Fruit fly (Drosophila melanogaster) whole organism, prepupa: ENCODE data around the gene CheA75a.

Experiments used
- Blimp-1 ChIP-seq: fragments of 200-800 bp; sonication (Bioruptor generic); optimal IDR thresholded peaks from 3 replicates; lab custom pipeline; 2017; ENCODE audit warnings: missing biosample characterization, missing genetic modification characterization, mild to moderate bottlenecking, moderate library complexity, missing genetic modification reagents
- CG10631 ChIP-seq: fragments of 200-800 bp; sonication (Bioruptor generic); optimal IDR thresholded peaks from 2 replicates; lab custom pipeline; 2016; ENCODE audit warnings: missing biosample characterization, missing genetic modification characterization
- CG8319 ChIP-seq: fragments of 200-800 bp; sonication (Bioruptor generic); optimal IDR thresholded peaks from 3 replicates; lab custom pipeline; 2016; ENCODE audit warnings: missing biosample characterization, missing genetic modification characterization
- Eip93F ChIP-seq: fragments of 200-800 bp; sonication (Bioruptor generic); optimal IDR thresholded peaks from 2 replicates; lab custom pipeline; 2016; ENCODE audit warnings: missing biosample characterization, mild to moderate bottlenecking, missing genetic modification characterization
- Lpt ChIP-seq: fragments of 200-800 bp; sonication (Bioruptor generic); optimal IDR thresholded peaks from 3 replicates; lab custom pipeline; 2016; ENCODE audit warnings: missing biosample characterization, missing genetic modification characterization
- Sox14 ChIP-seq: fragments of 200-800 bp; sonication (Bioruptor generic); optimal IDR thresholded peaks from 3 replicates; lab custom pipeline; 2016; ENCODE audit warnings: missing biosample characterization, missing genetic modification characterization
- achi ChIP-seq: fragments of 200-800 bp; sonication (Bioruptor generic); optimal IDR thresholded peaks from 3 replicates; lab custom pipeline; 2016; ENCODE audit warnings: missing biosample characterization, missing genetic modification characterization
- pdm3 ChIP-seq: fragments of 200-800 bp; sonication (Bioruptor generic); optimal IDR thresholded peaks from 3 replicates; lab custom pipeline; 2016; ENCODE audit warnings: missing biosample characterization, missing genetic modification characterization

DNA sequence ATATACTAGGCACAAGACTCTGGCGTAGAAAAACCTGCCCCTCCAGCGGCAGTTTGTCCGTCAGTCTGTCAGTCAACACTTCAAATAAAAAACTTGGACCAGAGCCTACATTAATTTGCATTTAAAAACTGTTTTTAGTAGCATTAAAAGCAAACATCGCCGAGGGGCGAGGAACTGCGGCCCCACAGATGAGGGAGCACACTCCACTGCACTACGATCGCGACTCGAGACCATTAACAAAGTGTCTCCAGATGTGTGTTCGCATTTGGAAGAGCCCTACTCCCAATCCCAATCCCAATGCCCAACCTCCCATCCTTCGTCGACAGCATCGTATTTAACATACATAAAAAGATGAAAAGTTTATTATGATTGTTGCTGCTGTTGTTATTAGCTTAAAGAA is 14.6 kb downstream of the CheA75a start:
- TF ChIP-seq Blimp-1 (GFP tag; lab: Kevin White, UChicago) = no peak
- TF ChIP-seq achi (GFP tag; lab: Kevin White, UChicago) = no peak
- TF ChIP-seq Eip93F (GFP tag; lab: Kevin White, UChicago) = no peak
- no peak for TF ChIP-seq Sox14 (GFP tag; lab: Kevin White, UChicago)
- no peak for TF ChIP-seq pdm3 (GFP tag; lab: Kevin White, UChicago)
- no peak for TF ChIP-seq CG8319
- no peak for TF ChIP-seq Lpt (GFP tag; lab: Kevin White, UChicago)
- no peak for TF ChIP-seq CG10631 (GFP tag; lab: Kevin White, UChicago)
